Worm (Caenorhabditis elegans) whole organism, L1 larva: ENCODE results near the gene ugt-21.

Source experiments
- ceh-63 ChIP-seq: fragments of 200-800 bp; sonication (Bioruptor generic); optimal IDR thresholded peaks from 2 replicates; lab custom pipeline; 2018; ENCODE audit warnings: mild to moderate bottlenecking, missing genetic modification characterization, missing compliant biosample characterization
- mdl-1 ChIP-seq, 2 experiments: fragments of 150-350 bp; optimal IDR thresholded peaks; 2 replicates each; lab custom pipeline; 2014 to 2017; ENCODE audit warnings: missing biosample characterization in 2 of 2, missing genetic modification characterization in 2 of 2, inconsistent platforms in 1 of 2
- nhr-77 ChIP-seq: fragments of 150-350 bp; optimal IDR thresholded peaks from 2 replicates; lab custom pipeline; 2014; ENCODE audit warnings: missing biosample characterization, missing genetic modification characterization
- unc-86 ChIP-seq: sonication (generic microtip); optimal IDR thresholded peaks from 2 replicates; lab custom pipeline; 2016; ENCODE audit warnings: missing genetic modification characterization, missing compliant biosample characterization

ce11 chrIV:9533071-9533470 is 33.0 kb downstream of the ugt-21 start, which contains the start of gene F56H11.2:
- TF ChIP-seq mdl-1 (tag; optimal IDR thresholded peaks at IDR 0.05; lab: Kevin White, UChicago) = no peak
- TF ChIP-seq unc-86 (tag; lab: Kevin White, UChicago) = no peak
- no peak for TF ChIP-seq ceh-63 (GFP tag; lab: Kevin White, UChicago)
- no peak for TF ChIP-seq nhr-77 (tag; lab: Kevin White, UChicago)
